Worm (Caenorhabditis elegans): Measurements from ENCODE around the gene K07H8.7.

ce11 chrIV:8239584-8239983 is 20.2 kb downstream of the K07H8.7 start:
- no peak for TF ChIP-seq sptf-1 (tag; optimal IDR thresholded peaks at IDR 0.05)
- no peak for TF ChIP-seq lin-13 (tag; optimal IDR thresholded peaks at IDR 0.05)
- no peak for TF ChIP-seq blmp-1 (tag; optimal IDR thresholded peaks at IDR 0.05)
- no peak for TF ChIP-seq nhr-76 (tag; optimal IDR thresholded peaks at IDR 0.05)
- TF ChIP-seq ceh-39 (tag; optimal IDR thresholded peaks at IDR 0.05): no peak
- no peak for TF ChIP-seq ces-1 (GFP tag; optimal IDR thresholded peaks at IDR 0.05)
